Fruit fly (Drosophila melanogaster) whole organism, pupa: ENCODE measurements around the gene CG6654.

Source experiments
- CG10348 ChIP-seq: fragments of 200-800 bp; sonication (Bioruptor generic); IDR thresholded peaks from 2 replicates; pipeline ENCODE4 v1.3.6; 2022; ENCODE audit warnings: missing biosample characterization, missing genetic modification characterization
- CG12605 ChIP-seq: fragments of 200-800 bp; sonication (Bioruptor generic); IDR thresholded peaks from 2 replicates; pipeline ENCODE4 v1.3.6; 2022; ENCODE audit warnings: missing biosample characterization, missing genetic modification characterization
- CG13204 ChIP-seq: fragments of 200-800 bp; sonication (Bioruptor generic); optimal IDR thresholded peaks from 2 replicates; lab custom pipeline; 2018; ENCODE audit warnings: missing biosample characterization, mild to moderate bottlenecking, missing genetic modification characterization, moderate library complexity
- CG14655 ChIP-seq: fragments of 200-800 bp; sonication (Bioruptor generic); optimal IDR thresholded peaks from 3 replicates; lab custom pipeline; 2017; ENCODE audit warnings: mild to moderate bottlenecking, missing biosample characterization, missing genetic modification reagents, missing genetic modification characterization
- CG15710 ChIP-seq: fragments of 200-800 bp; sonication (Bioruptor generic); optimal IDR thresholded peaks from 2 replicates; lab custom pipeline; 2018; ENCODE audit warnings: missing biosample characterization, mild to moderate bottlenecking, missing genetic modification characterization, moderate library complexity
- CG17806 ChIP-seq: fragments of 200-800 bp; sonication (Bioruptor generic); optimal IDR thresholded peaks from 2 replicates; lab custom pipeline; 2018; ENCODE audit warnings: missing biosample characterization, mild to moderate bottlenecking, missing genetic modification characterization, moderate library complexity
- CG32121 ChIP-seq: fragments of 200-800 bp; sonication (Bioruptor generic); IDR thresholded peaks from 2 replicates; pipeline ENCODE4 v1.3.6; 2022; ENCODE audit warnings: missing biosample characterization, missing genetic modification characterization
- CG34367 ChIP-seq: fragments of 200-800 bp; sonication (Bioruptor generic); optimal IDR thresholded peaks from 2 replicates; lab custom pipeline; 2018; ENCODE audit warnings: missing biosample characterization, mild to moderate bottlenecking, missing genetic modification characterization
- CG4496 ChIP-seq: fragments of 200-800 bp; sonication (Bioruptor generic); IDR thresholded peaks from 3 replicates; pipeline ENCODE4 v1.3.6; 2022; ENCODE audit warnings: missing biosample characterization, missing genetic modification characterization
- CG8159 ChIP-seq: fragments of 200-800 bp; sonication (Bioruptor generic); optimal IDR thresholded peaks from 3 replicates; lab custom pipeline; 2018; ENCODE audit warnings: missing biosample characterization, mild to moderate bottlenecking, missing genetic modification characterization, moderate library complexity
- CG8301 ChIP-seq: fragments of 200-800 bp; sonication (Bioruptor generic); optimal IDR thresholded peaks from 2 replicates; lab custom pipeline; 2018; ENCODE audit warnings: missing biosample characterization, mild to moderate bottlenecking, missing genetic modification characterization
- CG9948 ChIP-seq: fragments of 200-800 bp; sonication (Bioruptor generic); optimal IDR thresholded peaks from 2 replicates; lab custom pipeline; 2018; ENCODE audit warnings: missing biosample characterization, mild to moderate bottlenecking, missing genetic modification characterization, moderate library complexity
- D1 ChIP-seq: fragments of 200-800 bp; sonication (Bioruptor generic); optimal IDR thresholded peaks from 2 replicates; lab custom pipeline; 2018; ENCODE audit warnings: missing biosample characterization, mild to moderate bottlenecking, missing genetic modification characterization, moderate library complexity
- EcR ChIP-seq: fragments of 200-800 bp; sonication (Bioruptor generic); optimal IDR thresholded peaks from 3 replicates; lab custom pipeline; 2019; ENCODE audit warnings: missing biosample characterization, missing genetic modification characterization, mild to moderate bottlenecking, moderate library complexity, missing genetic modification reagents
- Ets98B ChIP-seq: fragments of 200-800 bp; sonication (Bioruptor generic); IDR thresholded peaks from 2 replicates; pipeline ENCODE4 v1.3.6; 2022; ENCODE audit warnings: missing biosample characterization, missing genetic modification characterization
- Pif1A ChIP-seq: fragments of 200-800 bp; sonication (Bioruptor generic); optimal IDR thresholded peaks from 3 replicates; lab custom pipeline; 2016; ENCODE audit warnings: missing biosample characterization, missing genetic modification characterization
- Pif1B ChIP-seq: fragments of 200-800 bp; sonication (Bioruptor generic); optimal IDR thresholded peaks from 3 replicates; lab custom pipeline; 2016; ENCODE audit warnings: missing biosample characterization, missing genetic modification characterization
- Snoo ChIP-seq: fragments of 200-800 bp; sonication (Bioruptor generic); optimal IDR thresholded peaks from 3 replicates; lab custom pipeline; 2017; ENCODE audit warnings: missing biosample characterization, mild to moderate bottlenecking, missing genetic modification characterization, inconsistent platforms
- fd96Ca ChIP-seq: fragments of 200-800 bp; sonication (Bioruptor generic); IDR thresholded peaks from 3 replicates; pipeline ENCODE4 v1.3.6; 2022; ENCODE audit warnings: missing biosample characterization, missing genetic modification characterization
- gl ChIP-seq: fragments of 200-800 bp; sonication (Bioruptor generic); optimal IDR thresholded peaks from 2 replicates; lab custom pipeline; 2018; ENCODE audit warnings: missing biosample characterization, mild to moderate bottlenecking, missing genetic modification characterization
- rn ChIP-seq: fragments of 200-800 bp; sonication (Bioruptor generic); IDR thresholded peaks from 2 replicates; pipeline ENCODE4 v1.3.6; 2022; ENCODE audit warnings: missing biosample characterization, missing genetic modification characterization

CG6654 gene

DNA sequence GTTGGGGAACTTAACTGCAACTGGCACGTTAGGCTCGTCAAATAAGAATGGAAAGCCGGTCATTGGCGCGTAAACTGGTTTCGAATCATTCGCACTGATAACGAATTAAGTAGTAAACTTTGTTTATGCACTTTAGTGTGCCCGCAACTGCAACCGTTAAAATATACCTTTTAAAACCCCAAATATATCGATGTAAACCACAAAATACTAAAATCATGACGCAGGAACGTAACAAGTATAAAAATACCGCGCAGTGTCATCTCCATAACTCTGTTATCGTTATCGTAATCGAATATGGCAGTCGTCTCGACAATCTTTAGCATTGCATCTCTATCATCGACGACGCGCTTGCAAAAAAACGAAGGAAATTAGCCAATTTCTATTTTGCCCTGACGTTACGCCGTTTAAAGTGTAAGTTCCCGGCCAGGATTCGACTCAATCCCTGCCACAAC lies 11.8 kb upstream of the CG6654 start, which contains the start of the genes CG31344 and Caf1-55:
CG31344 (minus strand) TSS at position 51 of the 452 bp plus-strand sequence.
Caf1-55 (plus strand) TSS at position 298 of the 452 bp plus-strand sequence.
- TF ChIP-seq Snoo (tag; lab: Kevin White, UChicago), result no peak
- no peak for TF ChIP-seq CG17806
- no peak for TF ChIP-seq CG34367
- peak; percentile 12 for TF ChIP-seq EcR (GFP tag; lab: Kevin White, UChicago)

DNA sequence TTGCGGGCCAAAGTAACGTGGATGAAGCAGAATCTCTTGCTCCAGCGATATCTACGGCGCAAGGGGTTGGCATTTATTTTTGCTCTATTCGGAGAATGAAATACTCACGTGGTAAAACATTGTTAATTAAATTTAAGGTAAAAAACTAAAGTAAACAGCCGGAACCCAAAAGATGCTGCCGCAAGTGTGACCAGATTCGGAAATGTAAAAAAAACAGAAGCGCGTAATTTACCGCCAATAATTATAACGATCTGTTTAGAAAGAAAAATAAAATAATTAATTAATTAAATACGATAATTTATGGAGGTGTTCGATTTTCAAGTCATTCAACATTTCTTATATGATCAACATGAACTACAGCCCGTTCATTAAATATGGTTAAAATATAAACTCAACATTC lies 9.5 kb upstream of the CG6654 start, which contains the start of gene Polr2G:
Polr2G (minus strand) TSS at position 208 of the 400 bp plus-strand sequence.
- no peak for TF ChIP-seq CG8159 (tag; lab: Kevin White, UChicago)
- TF ChIP-seq fd96Ca, result no peak
- no peak for TF ChIP-seq rn
- TF ChIP-seq D1, result no peak
- no peak for TF ChIP-seq Pif1A (GFP tag; lab: Kevin White, UChicago)
- TF ChIP-seq CG13204, result no peak
- no peak for TF ChIP-seq Snoo (tag; lab: Kevin White, UChicago)
- TF ChIP-seq CG32121 (GFP tag; lab: Robert Waterston, UW), result no peak
- TF ChIP-seq CG17806, result no peak
- no peak for TF ChIP-seq CG4496 (GFP tag; lab: Robert Waterston, UW)
- TF ChIP-seq CG12605, result no peak
- no peak for TF ChIP-seq CG15710 (tag; lab: Kevin White, UChicago)
- TF ChIP-seq gl (tag; lab: Kevin White, UChicago), result no peak
- TF ChIP-seq Ets98B (GFP tag; lab: Robert Waterston, UW), result no peak
- no peak for TF ChIP-seq CG34367
- no peak for TF ChIP-seq CG8301
- TF ChIP-seq CG9948 (tag; lab: Kevin White, UChicago), result no peak
- TF ChIP-seq CG14655 (GFP tag; lab: Kevin White, UChicago), result no peak
- no peak for TF ChIP-seq EcR (GFP tag; lab: Kevin White, UChicago)
- TF ChIP-seq CG10348, result no peak
- TF ChIP-seq, all 21 proteins: peak for 0

DNA sequence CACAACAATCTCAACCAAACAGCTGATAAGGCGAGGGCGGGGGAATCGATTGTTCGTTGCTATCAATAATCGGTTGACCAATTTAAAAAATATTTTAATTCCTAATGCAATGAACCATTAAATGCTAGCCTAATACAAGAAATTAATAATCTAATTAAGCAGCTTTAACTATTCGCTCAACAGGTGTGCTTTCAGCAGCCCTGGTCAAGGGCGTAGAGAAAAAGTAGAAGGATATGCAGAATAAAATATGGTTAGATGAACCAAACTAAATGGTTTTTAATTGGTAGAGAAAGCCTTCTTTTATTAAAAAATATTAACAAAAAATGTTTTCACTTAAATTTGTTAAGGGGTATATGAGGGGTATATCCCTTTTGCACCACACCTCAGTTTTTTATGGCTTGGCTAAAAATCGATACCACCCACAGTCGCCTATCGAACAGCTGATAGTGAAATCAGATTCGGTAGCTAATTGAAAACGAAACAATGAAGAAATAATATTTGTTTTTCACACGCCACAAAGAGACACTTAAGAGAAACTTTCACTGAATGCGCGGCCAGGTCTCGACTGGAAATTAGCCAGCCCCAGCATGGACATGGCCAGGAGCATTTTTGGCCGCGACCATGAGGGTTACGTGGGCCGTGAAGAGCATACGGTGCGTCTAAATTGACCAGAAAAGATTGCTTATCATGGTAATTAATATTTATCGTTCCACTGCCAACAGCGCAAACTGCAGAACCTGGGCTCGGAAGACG lies 5.5 kb upstream of the CG6654 start, which contains the start of the genes SIDL and CG12241:
SIDL (minus strand) TSS at position 51 of the 753 bp plus-strand sequence.
CG12241 (plus strand) TSS at position 433 of the 753 bp plus-strand sequence.
- TF ChIP-seq CG32121 (GFP tag; lab: Robert Waterston, UW) (peak; percentile 97), CG8159 (tag; lab: Kevin White, UChicago) (peak; percentile 93), CG15710 (tag; lab: Kevin White, UChicago) (peak; percentile 66), CG8301 (peak; percentile 90), fd96Ca (peak; percentile 96), CG9948 (tag; lab: Kevin White, UChicago) (peak; percentile 86), gl (tag; lab: Kevin White, UChicago) (peak; percentile 77), CG34367 (no peak), CG4496 (GFP tag; lab: Robert Waterston, UW) (peak; percentile 99), CG14655 (GFP tag; lab: Kevin White, UChicago) (no peak), CG13204 (no peak), CG12605 (peak; percentile 97), Pif1A (GFP tag; lab: Kevin White, UChicago) (no peak), Ets98B (GFP tag; lab: Robert Waterston, UW) (peak; percentile 98), CG10348 (no peak), EcR (GFP tag; lab: Kevin White, UChicago) (no peak), Snoo (tag; lab: Kevin White, UChicago) (peak; percentile 95), rn (peak; percentile 98), Pif1B (GFP tag; lab: Kevin White, UChicago) (no peak), D1 (no peak), CG17806 (peak; percentile 92)

DNA sequence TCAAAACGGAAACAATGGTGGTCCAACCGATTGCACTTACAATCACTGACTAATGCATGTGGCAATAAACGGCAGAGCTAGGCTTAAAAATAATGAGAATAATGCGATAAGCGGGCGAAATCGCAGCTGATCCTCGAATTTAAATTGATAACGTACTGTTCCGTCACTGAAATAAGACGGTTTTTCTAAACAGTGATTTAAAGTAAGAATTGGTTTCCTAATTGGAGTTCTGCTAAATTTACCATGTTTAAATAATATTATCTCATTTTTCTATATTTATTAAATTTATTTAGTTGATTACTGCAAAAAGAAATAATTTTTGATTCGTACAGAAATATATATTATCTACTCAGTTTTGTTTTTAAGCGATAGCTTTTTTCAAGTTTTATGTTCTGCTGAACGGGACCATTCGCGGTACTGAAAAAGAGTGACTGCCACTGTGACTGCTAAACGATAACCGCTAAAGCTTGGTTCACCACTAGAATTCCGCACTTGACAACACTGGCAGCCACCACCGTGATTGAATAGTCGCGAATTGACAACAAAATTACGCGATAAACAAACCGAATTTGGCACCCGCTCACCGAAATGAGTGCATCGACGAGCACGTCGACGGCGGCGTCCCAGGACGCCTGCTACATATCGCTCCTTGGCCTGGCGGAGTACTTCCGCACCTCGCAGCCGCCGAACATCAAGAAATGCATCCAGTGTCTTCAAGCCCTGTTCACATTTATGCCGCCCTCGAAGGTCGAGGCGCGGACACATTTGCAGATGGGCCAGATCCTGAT lies 4.6 kb downstream of the CG6654 start, which contains the start of the genes Spn88Eb and Mau2:
Spn88Eb (minus strand) TSS at position 51 of the 788 bp plus-strand sequence.
Mau2 (plus strand) TSS at position 493 of the 788 bp plus-strand sequence.
- TF ChIP-seq CG15710 (tag; lab: Kevin White, UChicago), result peak; percentile 32
- no peak for TF ChIP-seq CG8301
- TF ChIP-seq rn, result peak; percentile 32; the same call in 1 of the 2 replicates
- TF ChIP-seq CG17806, result no peak
- peak; percentile 71 for TF ChIP-seq CG4496 (GFP tag; lab: Robert Waterston, UW)
- TF ChIP-seq D1, result no peak
- TF ChIP-seq CG32121 (GFP tag; lab: Robert Waterston, UW), result 0 out of 2 replicates have a peak, but pooled peaks have one; percentile 24
- TF ChIP-seq CG12605, result no peak; the same call in 1 of the 2 replicates
- TF ChIP-seq Pif1B (GFP tag; lab: Kevin White, UChicago), result no peak
- TF ChIP-seq Ets98B (GFP tag; lab: Robert Waterston, UW), result peak; percentile 68
- TF ChIP-seq EcR (GFP tag; lab: Kevin White, UChicago), result no peak
- peak; percentile 68; the same call in 2 of the 3 replicates for TF ChIP-seq fd96Ca
- TF ChIP-seq Snoo (tag; lab: Kevin White, UChicago), result peak; percentile 34
- TF ChIP-seq Pif1A (GFP tag; lab: Kevin White, UChicago), result no peak
- no peak for TF ChIP-seq CG14655 (GFP tag; lab: Kevin White, UChicago)

DNA sequence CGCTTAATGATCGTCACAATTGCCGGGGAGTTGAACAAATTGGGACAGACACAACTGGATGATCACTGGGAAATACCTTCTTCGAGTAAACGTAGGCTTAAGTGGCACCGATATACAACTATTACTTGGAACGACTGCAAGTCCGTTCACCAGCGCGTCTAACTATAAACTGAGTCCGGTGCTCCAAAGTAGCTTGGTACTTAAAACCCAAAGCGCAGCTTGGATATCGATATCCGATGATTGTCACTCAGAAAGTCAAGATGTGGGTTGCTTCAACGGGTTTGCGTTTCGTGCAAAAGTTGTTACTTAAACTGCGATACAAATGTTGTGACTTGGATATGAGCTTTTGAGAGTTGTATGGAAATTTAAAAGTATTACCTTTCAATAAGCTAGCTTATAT lies 7.2 kb downstream of the CG6654 start, which contains the start of gene Spn88Ea:
Spn88Ea (minus strand) TSS at position 175 of the 400 bp plus-strand sequence.
- TF ChIP-seq gl (tag; lab: Kevin White, UChicago), result no peak
- TF ChIP-seq CG34367, result no peak
- no peak for TF ChIP-seq CG32121 (GFP tag; lab: Robert Waterston, UW)
- no peak for TF ChIP-seq D1
- TF ChIP-seq CG17806, result no peak
- no peak for TF ChIP-seq Pif1B (GFP tag; lab: Kevin White, UChicago)
- no peak for TF ChIP-seq CG4496 (GFP tag; lab: Robert Waterston, UW)
- no peak for TF ChIP-seq CG9948 (tag; lab: Kevin White, UChicago)
- no peak for TF ChIP-seq fd96Ca
- TF ChIP-seq Snoo (tag; lab: Kevin White, UChicago), result no peak
- peak; percentile 40; the same call in 1 of the 2 replicates for TF ChIP-seq Ets98B (GFP tag; lab: Robert Waterston, UW)
- no peak for TF ChIP-seq CG13204
- TF ChIP-seq EcR (GFP tag; lab: Kevin White, UChicago), result peak; percentile 20
- TF ChIP-seq Pif1A (GFP tag; lab: Kevin White, UChicago), result no peak
- TF ChIP-seq CG8301, result no peak
- no peak for TF ChIP-seq CG15710 (tag; lab: Kevin White, UChicago)
